Worm (Caenorhabditis elegans) whole organism, late embryonic: ENCODE results near the gene ZK1098.12.

Source experiments
- F13H6.1 ChIP-seq: sonication (generic microtip); optimal IDR thresholded peaks from 2 replicates; lab custom pipeline; 2016; ENCODE audit warnings: missing genetic modification characterization, missing compliant biosample characterization
- ceh-9 ChIP-seq: sonication (generic microtip); optimal IDR thresholded peaks from 2 replicates; lab custom pipeline; 2016; ENCODE audit warnings: mild to moderate bottlenecking, missing genetic modification characterization, inconsistent platforms, missing compliant biosample characterization
- hlh-6 ChIP-seq: sonication (generic microtip); optimal IDR thresholded peaks from 2 replicates; lab custom pipeline; 2016; ENCODE audit warnings: missing genotype, missing genetic modification characterization, missing compliant biosample characterization
- lin-11 ChIP-seq: fragments of 200-800 bp; sonication (Bioruptor generic); optimal IDR thresholded peaks from 2 replicates; lab custom pipeline; 2018; ENCODE audit warnings: mild to moderate bottlenecking, missing genetic modification characterization, missing compliant biosample characterization
- unc-55 ChIP-seq: sonication (generic microtip); optimal IDR thresholded peaks from 2 replicates; lab custom pipeline; 2017; ENCODE audit warnings: missing biosample characterization, missing genetic modification reagents, missing genetic modification characterization

- TF ChIP-seq unc-55 (GFP tag; lab: Kevin White, UChicago) (no peak), hlh-6 (tag; lab: Kevin White, UChicago) (no peak), F13H6.1 (tag; lab: Kevin White, UChicago) (no peak), ceh-9 (tag; lab: Kevin White, UChicago) (no peak), lin-11 (tag; lab: Kevin White, UChicago) (no peak)
Observed at ce11 chrIII:9565973-9566372, 21.1 kb downstream of the ZK1098.12 start, which contains the start of gene C48B4.11.
